Worm (Caenorhabditis elegans): Measurements from ENCODE around the gene F31D5.7.

DNA sequence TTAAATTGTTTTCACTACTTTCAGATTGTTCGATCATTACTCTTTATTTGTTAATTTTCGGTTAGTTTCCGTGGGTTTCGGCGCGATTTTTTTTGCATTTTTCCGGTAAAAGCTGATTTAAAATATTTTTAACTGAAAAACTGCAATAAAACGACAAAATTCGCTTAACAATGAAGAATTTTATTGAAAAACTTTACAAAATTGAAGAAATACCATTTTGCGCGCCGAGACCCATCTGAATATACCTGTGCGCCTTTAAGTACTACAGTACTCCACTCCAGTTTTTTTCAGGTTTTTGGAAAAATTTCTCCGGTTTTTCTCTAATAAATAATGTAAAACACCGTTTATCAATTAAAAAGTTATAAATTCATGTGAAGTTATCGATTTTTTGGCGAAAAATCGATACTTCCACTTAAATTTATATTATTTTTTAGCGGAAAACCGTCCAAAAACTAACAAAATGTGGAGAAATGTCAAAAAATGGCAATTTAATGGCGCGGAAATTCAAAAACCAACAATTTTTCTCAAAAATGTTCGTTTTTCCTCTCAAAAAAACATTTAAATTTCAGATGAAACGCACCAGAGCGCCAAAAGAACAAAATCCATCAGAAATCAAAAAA, 19.7 kb downstream of the F31D5.7 start, which contains the start of gene C16A11.10:
- TF ChIP-seq ama-1 (optimal IDR thresholded peaks at IDR 0.05) (no peak), nhr-12 (tag; optimal IDR thresholded peaks at IDR 0.05) (no peak), unc-62 (GFP tag; optimal IDR thresholded peaks at IDR 0.05) (no peak), crh-2 (tag; optimal IDR thresholded peaks at IDR 0.05) (no peak)
